Worm (Caenorhabditis elegans) whole organism, young adult: ENCODE measurements around the gene nduc-2.

Experiments used
- B0019.2 ChIP-seq: fragments of 200-800 bp; sonication (Bioruptor generic); conservative IDR thresholded peaks from 2 replicates; pipeline ENCODE4 v1.3.6; 2022; ENCODE audit warnings: missing genetic modification reagents, missing genetic modification characterization, missing compliant biosample characterization
- B0261.1 ChIP-seq: sonication (generic microtip); optimal IDR thresholded peaks from 2 replicates; lab custom pipeline; 2016; ENCODE audit warnings: mild to moderate bottlenecking, missing genetic modification characterization, moderate library complexity, missing compliant biosample characterization
- C06A6.2 ChIP-seq: fragments of 200-800 bp; sonication (Bioruptor generic); conservative IDR thresholded peaks from 2 replicates; pipeline ENCODE4 v1.3.6; 2022; ENCODE audit warnings: missing genetic modification characterization, missing compliant biosample characterization
- F10E7.11 ChIP-seq: sonication (generic microtip); optimal IDR thresholded peaks from 2 replicates; lab custom pipeline; 2017; ENCODE audit warnings: mild to moderate bottlenecking, missing genetic modification characterization, moderate library complexity, missing compliant biosample characterization
- F33H1.4 ChIP-seq: fragments of 200-800 bp; sonication (Bioruptor generic); IDR thresholded peaks from 2 replicates; pipeline ENCODE4 v1.3.6; 2022; ENCODE audit warnings: missing genetic modification reagents, missing genetic modification characterization, missing compliant biosample characterization
- F37B4.10 ChIP-seq: fragments of 200-800 bp; sonication (Bioruptor generic); IDR thresholded peaks from 2 replicates; pipeline ENCODE4 v1.3.6; 2022; ENCODE audit warnings: missing genetic modification characterization, missing compliant biosample characterization
- F49E8.2 ChIP-seq: sonication (generic microtip); optimal IDR thresholded peaks from 3 replicates; lab custom pipeline; 2017; ENCODE audit warnings: missing genetic modification characterization, mild to moderate bottlenecking, missing compliant biosample characterization, antibody characterized with exemption, moderate library complexity; ENCODE audit not compliant: insufficient read depth
- K11D2.4 ChIP-seq: fragments of 200-800 bp; sonication (Bioruptor generic); IDR thresholded peaks from 2 replicates; pipeline ENCODE4 v1.3.6; 2022; ENCODE audit warnings: missing genetic modification reagents, missing genetic modification characterization, missing compliant biosample characterization
- Y53F4B.3 ChIP-seq: fragments of 200-800 bp; sonication (Bioruptor generic); IDR thresholded peaks from 2 replicates; pipeline ENCODE4 v1.3.6; 2022; ENCODE audit warnings: missing genetic modification reagents, missing genetic modification characterization, missing compliant biosample characterization
- Y53G8AR.9 ChIP-seq: fragments of 200-800 bp; sonication (Bioruptor generic); conservative IDR thresholded peaks from 2 replicates; pipeline ENCODE4 v1.3.6; 2022; ENCODE audit warnings: missing genetic modification reagents, missing genetic modification characterization, missing compliant biosample characterization
- Y79H2A.3 ChIP-seq: fragments of 200-800 bp; sonication (Bioruptor generic); conservative IDR thresholded peaks from 2 replicates; pipeline ENCODE4 v1.3.6; 2022; ENCODE audit warnings: missing genetic modification reagents, missing genetic modification characterization, missing compliant biosample characterization
- ZK185.1 ChIP-seq: sonication (generic microtip); optimal IDR thresholded peaks from 2 replicates; lab custom pipeline; 2016; ENCODE audit warnings: mild to moderate bottlenecking, missing genetic modification characterization, missing compliant biosample characterization; ENCODE audit not compliant: poor library complexity, severe bottlenecking
- bed-2 ChIP-seq: fragments of 200-800 bp; sonication (Bioruptor generic); IDR thresholded peaks from 2 replicates; pipeline ENCODE4 v1.3.6; 2022; ENCODE audit warnings: missing genetic modification reagents, missing genetic modification characterization, missing compliant biosample characterization
- cebp-2 ChIP-seq: fragments of 200-800 bp; sonication (Bioruptor generic); IDR thresholded peaks from 2 replicates; pipeline ENCODE4 v1.3.6; 2022; ENCODE audit warnings: missing genetic modification characterization, missing compliant biosample characterization
- ceh-79 ChIP-seq: sonication (generic microtip); optimal IDR thresholded peaks from 2 replicates; lab custom pipeline; 2017; ENCODE audit warnings: mild to moderate bottlenecking, missing genetic modification characterization, missing compliant biosample characterization
- efl-1 ChIP-seq: fragments of 150-350 bp; optimal IDR thresholded peaks from 2 replicates; lab custom pipeline; 2014; ENCODE audit warnings: missing biosample characterization, missing genetic modification reagents, missing genetic modification characterization
- egl-18 ChIP-seq: fragments of 200-800 bp; sonication (Bioruptor generic); IDR thresholded peaks from 2 replicates; pipeline ENCODE4 v1.3.6; 2022; ENCODE audit warnings: missing genetic modification reagents, missing genetic modification characterization, missing compliant biosample characterization
- egrh-3 ChIP-seq: fragments of 200-800 bp; sonication (Bioruptor generic); IDR thresholded peaks from 2 replicates; pipeline ENCODE4 v1.3.6; 2022; ENCODE audit warnings: missing genetic modification reagents, missing genetic modification characterization, missing compliant biosample characterization
- ekl-4 ChIP-seq: fragments of 200-800 bp; sonication (Bioruptor generic); IDR thresholded peaks from 2 replicates; pipeline ENCODE4 v1.3.6; 2022; ENCODE audit warnings: missing genetic modification reagents, missing genetic modification characterization, missing compliant biosample characterization
- ets-4 ChIP-seq: fragments of 200-800 bp; sonication (Bioruptor generic); optimal IDR thresholded peaks from 2 replicates; lab custom pipeline; 2018; ENCODE audit warnings: mild to moderate bottlenecking, missing genetic modification characterization, missing compliant biosample characterization
- gei-17 ChIP-seq: fragments of 200-800 bp; sonication (Bioruptor generic); optimal IDR thresholded peaks from 2 replicates; lab custom pipeline; 2018; ENCODE audit warnings: mild to moderate bottlenecking, missing genetic modification characterization, missing compliant biosample characterization
- him-1 ChIP-seq: sonication (generic microtip); optimal IDR thresholded peaks from 2 replicates; lab custom pipeline; 2016; ENCODE audit warnings: missing genotype, missing genetic modification reagents, missing genetic modification characterization, missing compliant biosample characterization
- hlh-26 ChIP-seq: fragments of 200-800 bp; sonication (Bioruptor generic); conservative IDR thresholded peaks from 2 replicates; pipeline ENCODE4 v1.3.6; 2022; ENCODE audit warnings: missing genetic modification reagents, missing genetic modification characterization, missing compliant biosample characterization
- hmg-1.2 ChIP-seq: fragments of 200-800 bp; sonication (Bioruptor generic); IDR thresholded peaks from 2 replicates; pipeline ENCODE4 v1.3.6; 2022; ENCODE audit warnings: missing genetic modification reagents, missing genetic modification characterization, missing compliant biosample characterization
- lin-35 ChIP-seq, 3 experiments: fragments of 150-350 bp in 2 of 3; sonication (generic microtip) in 1 of 3; optimal IDR thresholded peaks; 2 replicates each; lab custom pipeline; 2014 to 2018; ENCODE audit warnings: missing biosample characterization in 3 of 3, missing genetic modification characterization in 3 of 3, missing genetic modification reagents in 3 of 3
- madf-8 ChIP-seq: fragments of 200-800 bp; sonication (Bioruptor generic); conservative IDR thresholded peaks from 2 replicates; pipeline ENCODE4 v1.3.6; 2022; ENCODE audit warnings: missing genetic modification reagents, missing genetic modification characterization, missing compliant biosample characterization
- mcd-1 ChIP-seq: fragments of 200-800 bp; sonication (Bioruptor generic); IDR thresholded peaks from 2 replicates; pipeline ENCODE4 v1.3.6; 2022; ENCODE audit warnings: missing genetic modification reagents, missing genetic modification characterization, missing compliant biosample characterization
- nfyb-1 ChIP-seq: fragments of 200-800 bp; sonication (Bioruptor generic); IDR thresholded peaks from 2 replicates; pipeline ENCODE4 v1.3.6; 2022; ENCODE audit warnings: missing genetic modification reagents, missing genetic modification characterization, missing compliant biosample characterization
- nhr-27 ChIP-seq: fragments of 200-800 bp; sonication (Bioruptor generic); optimal IDR thresholded peaks from 2 replicates; lab custom pipeline; 2018; ENCODE audit warnings: mild to moderate bottlenecking, missing genetic modification characterization, moderate library complexity, missing compliant biosample characterization
- somi-1 ChIP-seq: fragments of 200-800 bp; sonication (Bioruptor generic); optimal IDR thresholded peaks from 2 replicates; lab custom pipeline; 2018; ENCODE audit warnings: mild to moderate bottlenecking, missing genetic modification characterization, missing compliant biosample characterization
- sptf-2 ChIP-seq: fragments of 200-800 bp; sonication (Bioruptor generic); optimal IDR thresholded peaks from 2 replicates; lab custom pipeline; 2018; ENCODE audit warnings: mild to moderate bottlenecking, missing genetic modification characterization, missing compliant biosample characterization
- tlf-1 ChIP-seq: fragments of 200-800 bp; sonication (Bioruptor generic); optimal IDR thresholded peaks from 2 replicates; lab custom pipeline; 2018; ENCODE audit warnings: mild to moderate bottlenecking, missing genetic modification characterization, missing compliant biosample characterization
- zfh-2 ChIP-seq: fragments of 200-800 bp; sonication (Bioruptor generic); conservative IDR thresholded peaks from 2 replicates; pipeline ENCODE4 v1.3.6; 2022; ENCODE audit warnings: missing genetic modification reagents, missing genetic modification characterization, missing compliant biosample characterization

Gene nduc-2

ce11 chrIII:2768635-2769034 lies 18.0 kb upstream of the nduc-2 start, which contains the start of gene swsn-3 (continued):
- TF ChIP-seq F37B4.10 (GFP tag; lab: Robert Waterston, UW) = 0 out of 2 replicates have a peak, but pooled peaks have one; percentile 58
- no peak for TF ChIP-seq bed-2 (GFP tag; lab: Robert Waterston, UW)
- peak; percentile 15 for TF ChIP-seq gei-17 (GFP tag; lab: Kevin White, UChicago)
- TF ChIP-seq F10E7.11 (tag; lab: Kevin White, UChicago) = no peak
- TF ChIP-seq C06A6.2 (GFP tag; lab: Robert Waterston, UW) = peak; percentile 79
- peak; percentile 50 for TF ChIP-seq efl-1
- no peak for TF ChIP-seq cebp-2
- TF ChIP-seq egl-18 = no peak
- TF ChIP-seq B0019.2 = peak; percentile 72

ce11 chrIII:2769078-2769477 lies 17.6 kb upstream of the nduc-2 start:
- TF ChIP-seq ZK185.1 (tag; lab: Kevin White, UChicago) (no peak), egl-18 (no peak), K11D2.4 (GFP tag; lab: Robert Waterston, UW) (no peak), hlh-26 (no peak), sptf-2 (GFP tag; lab: Kevin White, UChicago) (no peak), him-1 (tag; lab: Kevin White, UChicago) (no peak), nfyb-1 (GFP tag; lab: Robert Waterston, UW) (no peak), nhr-27 (no peak), ets-4 (GFP tag; lab: Kevin White, UChicago) (no peak), ceh-79 (tag; lab: Kevin White, UChicago) (no peak), somi-1 (GFP tag; lab: Kevin White, UChicago) (no peak), F33H1.4 (GFP tag; lab: Robert Waterston, UW) (no peak), Y53F4B.3 (no peak), madf-8 (GFP tag; lab: Robert Waterston, UW) (no peak)

ce11 chrIII:2770752-2771151 lies 15.9 kb upstream of the nduc-2 start:
- no peak for TF ChIP-seq tlf-1 (GFP tag; lab: Kevin White, UChicago)
- TF ChIP-seq zfh-2 = peak; percentile 78
- TF ChIP-seq egrh-3 (GFP tag; lab: Robert Waterston, UW) = peak; percentile 55; the same call in 1 of the 2 replicates
- TF ChIP-seq ekl-4 (GFP tag; lab: Robert Waterston, UW) = no peak

- TF ChIP-seq lin-35 (GFP tag; optimal IDR thresholded peaks at IDR 0.05; lab: Kevin White, UChicago) (no peak), somi-1 (GFP tag; lab: Kevin White, UChicago) (no peak), B0261.1 (no peak), F49E8.2 (tag; lab: Kevin White, UChicago) (no peak), nhr-27 (no peak), zfh-2 (peak; percentile 73), F37B4.10 (GFP tag; lab: Robert Waterston, UW) (no peak), Y53G8AR.9 (no peak), mcd-1 (GFP tag; lab: Robert Waterston, UW) (0 out of 2 replicates have a peak, but pooled peaks have one; percentile 24), egrh-3 (GFP tag; lab: Robert Waterston, UW) (peak; percentile 65; the same call in 1 of the 2 replicates)
Measured at ce11 chrIII:2778655-2779054, 8.0 kb upstream of the nduc-2 start, which contains the start of gene laf-1. TSS of gene laf-1 (minus strand) at chrIII:2779053.

ce11 chrIII:2780283-2780682 lies 6.4 kb upstream of the nduc-2 start:
- TF ChIP-seq Y79H2A.3 (no peak), hmg-1.2 (GFP tag; lab: Robert Waterston, UW) (0 out of 2 replicates have a peak, but pooled peaks have one; percentile 12)
